Worm (Caenorhabditis elegans) whole organism, young adult: ENCODE results near the gene ciao-2B.

ENCODE experiments used
- C17E4.6 ChIP-seq: fragments of 200-800 bp; sonication (Bioruptor generic); IDR thresholded peaks from 2 replicates; pipeline ENCODE4 v1.3.6; 2022; ENCODE audit warnings: missing genetic modification reagents, missing genetic modification characterization, missing compliant biosample characterization
- D2030.7 ChIP-seq: fragments of 200-800 bp; sonication (Bioruptor generic); IDR thresholded peaks from 2 replicates; pipeline ENCODE4 v1.3.6; 2022; ENCODE audit warnings: missing genetic modification reagents, missing genetic modification characterization, missing compliant biosample characterization
- F10E7.11 ChIP-seq: sonication (generic microtip); optimal IDR thresholded peaks from 2 replicates; lab custom pipeline; 2017; ENCODE audit warnings: mild to moderate bottlenecking, missing genetic modification characterization, moderate library complexity, missing compliant biosample characterization
- F23B12.7 ChIP-seq: sonication (generic microtip); optimal IDR thresholded peaks from 2 replicates; lab custom pipeline; 2017; ENCODE audit warnings: missing genetic modification characterization, mild to moderate bottlenecking, missing compliant biosample characterization, antibody characterized with exemption, moderate library complexity; ENCODE audit not compliant: insufficient read depth
- F33H1.4 ChIP-seq: fragments of 200-800 bp; sonication (Bioruptor generic); IDR thresholded peaks from 2 replicates; pipeline ENCODE4 v1.3.6; 2022; ENCODE audit warnings: missing genetic modification reagents, missing genetic modification characterization, missing compliant biosample characterization
- F57A8.1 ChIP-seq: fragments of 200-800 bp; sonication (Bioruptor generic); optimal IDR thresholded peaks from 2 replicates; lab custom pipeline; 2018; ENCODE audit warnings: mild to moderate bottlenecking, missing genetic modification characterization, moderate library complexity, missing compliant biosample characterization
- F57C9.4 ChIP-seq: sonication (generic microtip); optimal IDR thresholded peaks from 2 replicates; lab custom pipeline; 2017; ENCODE audit warnings: mild to moderate bottlenecking, missing genetic modification characterization, missing compliant biosample characterization
- K11D2.4 ChIP-seq: fragments of 200-800 bp; sonication (Bioruptor generic); IDR thresholded peaks from 2 replicates; pipeline ENCODE4 v1.3.6; 2022; ENCODE audit warnings: missing genetic modification reagents, missing genetic modification characterization, missing compliant biosample characterization
- K12H6.12 ChIP-seq: fragments of 200-800 bp; sonication (Bioruptor generic); optimal IDR thresholded peaks from 2 replicates; lab custom pipeline; 2018; ENCODE audit warnings: mild to moderate bottlenecking, missing genetic modification characterization, missing compliant biosample characterization
- T26A5.8 ChIP-seq: sonication (generic microtip); optimal IDR thresholded peaks from 2 replicates; lab custom pipeline; 2016; ENCODE audit warnings: missing genetic modification characterization, missing compliant biosample characterization
- Y53G8AR.9 ChIP-seq: fragments of 200-800 bp; sonication (Bioruptor generic); conservative IDR thresholded peaks from 2 replicates; pipeline ENCODE4 v1.3.6; 2022; ENCODE audit warnings: missing genetic modification reagents, missing genetic modification characterization, missing compliant biosample characterization
- Y67H2A.10 ChIP-seq: fragments of 200-800 bp; sonication (Bioruptor generic); conservative IDR thresholded peaks from 2 replicates; pipeline ENCODE4 v1.3.6; 2022; ENCODE audit warnings: missing genetic modification reagents, missing genetic modification characterization, missing compliant biosample characterization
- aptf-2 ChIP-seq: fragments of 200-800 bp; sonication (Bioruptor generic); conservative IDR thresholded peaks from 2 replicates; pipeline ENCODE4 v1.3.6; 2022; ENCODE audit warnings: missing genetic modification reagents, missing genetic modification characterization, missing compliant biosample characterization
- atf-7 ChIP-seq: sonication (generic microtip); optimal IDR thresholded peaks from 2 replicates; lab custom pipeline; 2017; ENCODE audit warnings: mild to moderate bottlenecking, missing genetic modification characterization, missing compliant biosample characterization
- attf-3 ChIP-seq: fragments of 200-800 bp; sonication (Bioruptor generic); conservative IDR thresholded peaks from 2 replicates; pipeline ENCODE4 v1.3.6; 2022; ENCODE audit warnings: missing genetic modification reagents, missing genetic modification characterization, missing compliant biosample characterization
- attf-5 ChIP-seq: fragments of 200-800 bp; sonication (Bioruptor generic); optimal IDR thresholded peaks from 2 replicates; lab custom pipeline; 2018; ENCODE audit warnings: mild to moderate bottlenecking, missing genetic modification characterization, missing compliant biosample characterization
- attf-6 ChIP-seq: fragments of 200-800 bp; sonication (Bioruptor generic); IDR thresholded peaks from 2 replicates; pipeline ENCODE4 v1.3.6; 2022; ENCODE audit warnings: missing genetic modification reagents, missing genetic modification characterization, missing compliant biosample characterization
- cebp-1 ChIP-seq, 2 experiments: fragments of 200-800 bp in 1 of 2; sonication (Bioruptor generic) in 1 of 2; sonication (generic microtip) in 1 of 2; IDR thresholded peaks in 1 of 2; optimal IDR thresholded peaks in 1 of 2; 2 replicates each; pipeline versions ENCODE4 v1.3.6 to Lab custom; 2017 to 2022; ENCODE audit warnings: missing compliant biosample characterization in 2 of 2, missing genetic modification characterization in 2 of 2, mild to moderate bottlenecking in 1 of 2, missing genetic modification reagents in 1 of 2, moderate library complexity in 1 of 2
- ceh-27 ChIP-seq: fragments of 200-800 bp; sonication (Bioruptor generic); optimal IDR thresholded peaks from 2 replicates; lab custom pipeline; 2018; ENCODE audit warnings: mild to moderate bottlenecking, missing genetic modification characterization, moderate library complexity, missing compliant biosample characterization
- efl-1 ChIP-seq: fragments of 150-350 bp; optimal IDR thresholded peaks from 2 replicates; lab custom pipeline; 2014; ENCODE audit warnings: missing biosample characterization, missing genetic modification reagents, missing genetic modification characterization
- egrh-3 ChIP-seq: fragments of 200-800 bp; sonication (Bioruptor generic); IDR thresholded peaks from 2 replicates; pipeline ENCODE4 v1.3.6; 2022; ENCODE audit warnings: missing genetic modification reagents, missing genetic modification characterization, missing compliant biosample characterization
- ets-4 ChIP-seq: fragments of 200-800 bp; sonication (Bioruptor generic); optimal IDR thresholded peaks from 2 replicates; lab custom pipeline; 2018; ENCODE audit warnings: mild to moderate bottlenecking, missing genetic modification characterization, missing compliant biosample characterization
- gei-17 ChIP-seq: fragments of 200-800 bp; sonication (Bioruptor generic); optimal IDR thresholded peaks from 2 replicates; lab custom pipeline; 2018; ENCODE audit warnings: mild to moderate bottlenecking, missing genetic modification characterization, missing compliant biosample characterization
- hlh-12 ChIP-seq: sonication (generic microtip); optimal IDR thresholded peaks from 2 replicates; lab custom pipeline; 2016; ENCODE audit warnings: missing genetic modification characterization, missing compliant biosample characterization
- lin-35 ChIP-seq, 3 experiments: fragments of 150-350 bp in 2 of 3; sonication (generic microtip) in 1 of 3; optimal IDR thresholded peaks; 2 replicates each; lab custom pipeline; 2014 to 2018; ENCODE audit warnings: missing biosample characterization in 3 of 3, missing genetic modification characterization in 3 of 3, missing genetic modification reagents in 3 of 3
- lin-40 ChIP-seq: sonication (generic microtip); optimal IDR thresholded peaks from 2 replicates; lab custom pipeline; 2016; ENCODE audit warnings: missing genetic modification characterization, mild to moderate bottlenecking, missing compliant biosample characterization, missing genotype, missing genetic modification reagents
- lsl-1 ChIP-seq: fragments of 200-800 bp; sonication (Bioruptor generic); optimal IDR thresholded peaks from 2 replicates; lab custom pipeline; 2018; ENCODE audit warnings: mild to moderate bottlenecking, missing genetic modification characterization, moderate library complexity, missing compliant biosample characterization
- madf-10 ChIP-seq: sonication (generic microtip); optimal IDR thresholded peaks from 2 replicates; lab custom pipeline; 2016; ENCODE audit warnings: mild to moderate bottlenecking, missing genetic modification characterization, missing compliant biosample characterization
- madf-6 ChIP-seq: fragments of 200-800 bp; sonication (Bioruptor generic); IDR thresholded peaks from 2 replicates; pipeline ENCODE4 v1.3.6; 2022; ENCODE audit warnings: missing genetic modification reagents, missing genetic modification characterization, missing compliant biosample characterization
- mel-28 ChIP-seq: sonication (generic microtip); optimal IDR thresholded peaks from 2 replicates; lab custom pipeline; 2016; ENCODE audit warnings: borderline replicate concordance, mild to moderate bottlenecking, missing genetic modification characterization, missing compliant biosample characterization
- mxl-1 ChIP-seq: sonication (generic microtip); optimal IDR thresholded peaks from 2 replicates; lab custom pipeline; 2016; ENCODE audit warnings: missing genetic modification characterization, missing compliant biosample characterization
- pbrm-1 ChIP-seq: fragments of 200-800 bp; sonication (Bioruptor generic); IDR thresholded peaks from 2 replicates; pipeline ENCODE4 v1.3.6; 2022; ENCODE audit warnings: missing genetic modification reagents, missing genetic modification characterization, missing compliant biosample characterization
- rcor-1 ChIP-seq: fragments of 200-800 bp; sonication (Bioruptor generic); IDR thresholded peaks from 2 replicates; pipeline ENCODE4 v1.3.6; 2022; ENCODE audit warnings: missing genetic modification reagents, missing genetic modification characterization, missing compliant biosample characterization
- repo-1 ChIP-seq: sonication (generic microtip); optimal IDR thresholded peaks from 2 replicates; lab custom pipeline; 2017; ENCODE audit warnings: mild to moderate bottlenecking, missing genetic modification characterization, missing compliant biosample characterization
- snpc-1.3 ChIP-seq: sonication (generic microtip); optimal IDR thresholded peaks from 2 replicates; lab custom pipeline; 2017; ENCODE audit warnings: missing genetic modification characterization, mild to moderate bottlenecking, missing compliant biosample characterization, antibody characterized with exemption, moderate library complexity, missing genotype, missing genetic modification reagents; ENCODE audit not compliant: insufficient read depth
- snpc-4 ChIP-seq, 5 experiments: fragments of 150-350 bp in 1 of 5; sonication (generic microtip) in 4 of 5; optimal IDR thresholded peaks; 2 replicates each; lab custom pipeline; 2014 to 2018; ENCODE audit warnings: missing genetic modification characterization in 5 of 5, missing biosample characterization in 3 of 5, antibody characterized with exemption in 2 of 5, mild to moderate bottlenecking in 2 of 5, missing compliant biosample characterization in 2 of 5, missing genotype in 2 of 5, moderate library complexity in 2 of 5, missing genetic modification reagents in 1 of 5
- tbp1 ChIP-seq: fragments of 200-800 bp; sonication (Bioruptor generic); optimal IDR thresholded peaks from 2 replicates; lab custom pipeline; 2018; ENCODE audit warnings: mild to moderate bottlenecking, missing genetic modification characterization, missing compliant biosample characterization
- tlf-1 ChIP-seq: fragments of 200-800 bp; sonication (Bioruptor generic); optimal IDR thresholded peaks from 2 replicates; lab custom pipeline; 2018; ENCODE audit warnings: mild to moderate bottlenecking, missing genetic modification characterization, missing compliant biosample characterization
- xnd-1 ChIP-seq: sonication (generic microtip); optimal IDR thresholded peaks from 2 replicates; lab custom pipeline; 2016; ENCODE audit warnings: missing genotype, missing genetic modification reagents, missing genetic modification characterization, missing compliant biosample characterization
- ztf-18 ChIP-seq: sonication (generic microtip); optimal IDR thresholded peaks from 2 replicates; lab custom pipeline; 2016; ENCODE audit warnings: missing genotype, mild to moderate bottlenecking, missing genetic modification characterization, missing compliant biosample characterization
- ztf-22 ChIP-seq: fragments of 200-800 bp; sonication (Bioruptor generic); optimal IDR thresholded peaks from 2 replicates; lab custom pipeline; 2018; ENCODE audit warnings: mild to moderate bottlenecking, missing genetic modification characterization, moderate library complexity, missing compliant biosample characterization
- ztf-25 ChIP-seq: fragments of 200-800 bp; sonication (Bioruptor generic); IDR thresholded peaks from 2 replicates; pipeline ENCODE4 v1.3.6; 2022; ENCODE audit warnings: missing genetic modification reagents, missing genetic modification characterization, missing compliant biosample characterization

The ciao-2B gene

DNA sequence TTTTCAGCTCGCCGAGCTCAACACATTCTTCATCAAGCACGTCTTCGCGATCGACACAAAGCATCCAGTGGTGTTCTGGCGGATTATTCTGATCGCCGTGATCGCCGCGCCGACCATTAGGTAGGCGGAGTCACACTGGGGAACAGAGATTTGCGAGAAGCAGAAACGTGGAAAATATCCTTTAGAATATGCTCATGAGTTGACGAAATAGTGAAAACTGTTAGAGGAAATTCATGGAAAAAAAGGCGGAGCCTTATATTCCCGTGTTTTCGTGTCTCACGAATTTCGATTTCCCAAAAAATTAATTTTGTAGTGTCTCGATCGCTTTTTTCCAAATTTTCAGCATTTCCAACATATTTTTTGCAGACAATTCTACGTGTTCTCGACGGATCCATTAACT is 35.1 kb upstream of the ciao-2B start:
- TF ChIP-seq aptf-2 (GFP tag; lab: Robert Waterston, UW) (no peak), pbrm-1 (GFP tag; lab: Robert Waterston, UW) (no peak), efl-1 (no peak), Y67H2A.10 (GFP tag; lab: Robert Waterston, UW) (no peak), F57C9.4 (tag; lab: Kevin White, UChicago) (no peak), attf-3 (GFP tag; lab: Robert Waterston, UW) (no peak), hlh-12 (tag; lab: Kevin White, UChicago) (no peak), lin-40 (tag; lab: Kevin White, UChicago) (no peak), cebp-1 (GFP tag; IDR thresholded peaks at IDR 0.05; lab: Robert Waterston, UW) (no peak), cebp-1 (tag; optimal IDR thresholded peaks at IDR 0.05; lab: Kevin White, UChicago) (no peak), F23B12.7 (no peak), K12H6.12 (tag; lab: Kevin White, UChicago) (no peak), mel-28 (tag; lab: Kevin White, UChicago) (no peak), F57A8.1 (GFP tag; lab: Kevin White, UChicago) (no peak), atf-7 (tag; lab: Kevin White, UChicago) (no peak), lin-35 (GFP tag; optimal IDR thresholded peaks at IDR 0.05; lab: Kevin White, UChicago) (no peak), F10E7.11 (tag; lab: Kevin White, UChicago) (no peak), gei-17 (GFP tag; lab: Kevin White, UChicago) (no peak)

- TF ChIP-seq madf-6 (no peak), ztf-18 (tag; lab: Kevin White, UChicago) (no peak), lsl-1 (peak; percentile 14)
Measured at ce11 chrIII:13471504-13471903, 32.2 kb upstream of the ciao-2B start, which contains the start of gene pssy-2. Gene pssy-2 (plus strand): TSS chrIII:13471804.

DNA sequence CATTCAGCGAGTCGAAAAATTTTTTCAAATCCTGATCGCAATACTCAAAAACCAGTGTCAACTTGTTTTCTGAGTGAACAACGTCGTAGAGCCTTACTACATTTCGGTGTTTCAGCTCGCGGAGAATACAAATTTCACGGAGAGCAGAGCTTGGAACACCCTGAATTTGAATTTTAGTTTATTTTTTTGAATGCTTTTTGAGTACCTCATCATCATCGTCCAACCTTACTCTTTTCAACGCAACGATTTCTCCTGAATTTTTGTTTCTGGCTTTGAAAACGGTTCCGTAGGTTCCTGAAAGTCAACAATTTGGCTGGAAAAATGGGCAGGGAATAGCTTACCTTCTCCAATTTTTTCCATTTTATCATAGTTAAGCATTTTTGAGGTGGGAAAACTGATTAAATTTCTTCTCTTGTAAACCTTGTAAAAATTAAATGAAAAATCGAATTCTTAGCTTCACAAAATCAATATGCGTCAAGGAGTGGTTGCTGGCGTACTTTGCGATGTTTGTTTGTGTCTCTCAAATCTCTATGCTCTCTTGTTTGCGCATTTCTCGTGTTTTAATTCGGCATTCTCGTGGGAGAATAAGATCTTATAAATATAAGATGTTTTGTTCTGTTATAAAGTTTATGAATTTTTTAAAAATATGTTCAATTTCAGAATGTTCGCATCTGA is 26.7 kb upstream of the ciao-2B start, which contains the start of gene cdk-5:
cdk-5 (minus strand) TSS at position 425 of the 675 bp plus-strand sequence.
- TF ChIP-seq Y53G8AR.9 (GFP tag; lab: Robert Waterston, UW) (peak; percentile 87; the same call in 1 of the 2 replicates), madf-10 (peak; percentile 15), ztf-25 (no peak), ztf-22 (GFP tag; lab: Kevin White, UChicago) (no peak), ets-4 (GFP tag; lab: Kevin White, UChicago) (no peak), C17E4.6 (GFP tag; lab: Robert Waterston, UW) (no peak), xnd-1 (peak; percentile 33), F23B12.7 (no peak), rcor-1 (GFP tag; lab: Robert Waterston, UW) (peak; percentile 67), T26A5.8 (no peak), madf-6 (peak; percentile 66), K12H6.12 (tag; lab: Kevin White, UChicago) (peak; percentile 19), snpc-4 (GFP tag; optimal IDR thresholded peaks at IDR 0.05; lab: Kevin White, UChicago) (no peak), snpc-4 (tag; optimal IDR thresholded peaks at IDR 0.05; lab: Kevin White, UChicago) (peak in 2 of 4 experiments; percentile 54 to 62), egrh-3 (no peak), F33H1.4 (GFP tag; lab: Robert Waterston, UW) (peak; percentile 75), lin-35 (GFP tag; optimal IDR thresholded peaks at IDR 0.05; lab: Kevin White, UChicago) (peak in 1 of 3 experiments; percentile 82), snpc-1.3 (tag; lab: Kevin White, UChicago) (peak; percentile 24), atf-7 (tag; lab: Kevin White, UChicago) (peak; percentile 16), ceh-27 (peak; percentile 27), tbp1 (GFP tag; lab: Kevin White, UChicago) (peak; percentile 51), mxl-1 (tag; lab: Kevin White, UChicago) (no peak), tlf-1 (GFP tag; lab: Kevin White, UChicago) (peak; percentile 68), repo-1 (tag; lab: Kevin White, UChicago) (peak; percentile 69), D2030.7 (GFP tag; lab: Robert Waterston, UW) (peak; percentile 72; the same call in 1 of the 2 replicates), attf-5 (GFP tag; lab: Kevin White, UChicago) (peak; percentile 18), K11D2.4 (GFP tag; lab: Robert Waterston, UW) (peak; percentile 69), attf-6 (GFP tag; lab: Robert Waterston, UW) (no peak), ztf-18 (tag; lab: Kevin White, UChicago) (peak; percentile 96)
